Fruit fly (Drosophila melanogaster): ENCODE measurements around the gene Hcf.

The Hcf gene

DNA sequence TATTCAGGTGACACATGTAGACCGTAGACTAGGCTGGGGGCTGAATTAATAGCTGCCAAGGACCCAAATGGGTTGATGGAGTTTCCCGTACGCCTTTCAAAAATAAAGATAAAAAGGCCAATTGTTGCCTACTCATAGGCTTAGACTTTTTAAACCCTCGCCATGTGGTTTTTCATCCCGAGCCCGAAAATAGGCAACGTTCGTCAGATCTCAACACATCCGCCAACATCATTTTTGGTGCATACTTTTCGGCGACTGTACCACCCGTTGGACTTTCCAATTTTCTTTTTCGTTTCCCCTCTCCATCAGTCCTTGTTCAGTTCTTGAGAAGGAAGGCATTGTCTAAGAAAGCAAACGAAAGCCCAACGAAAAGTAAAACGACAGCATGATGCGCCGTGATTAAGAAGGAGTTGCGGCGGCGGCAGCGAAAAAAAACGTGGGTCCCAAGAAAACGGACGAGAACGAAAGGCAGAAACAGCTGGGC lies 55.7 kb downstream of the Hcf start:
- TF ChIP-seq lola (GFP tag; optimal IDR thresholded peaks at IDR 0.05), result peak in 1 of 3 experiments; percentile 38
- peak in 1 of 3 experiments; percentile 33 for TF ChIP-seq Stat92E (GFP tag; optimal IDR thresholded peaks at IDR 0.05)
- TF ChIP-seq CG17359 (tag; optimal IDR thresholded peaks at IDR 0.05), result peak; percentile 51
- TF ChIP-seq Myb (GFP tag; optimal IDR thresholded peaks at IDR 0.05), result peak; percentile 6
- TF ChIP-seq CG17612 (GFP tag; IDR thresholded peaks at IDR 0.05), result peak; percentile 59; the same call in 1 of the 2 replicates

DNA sequence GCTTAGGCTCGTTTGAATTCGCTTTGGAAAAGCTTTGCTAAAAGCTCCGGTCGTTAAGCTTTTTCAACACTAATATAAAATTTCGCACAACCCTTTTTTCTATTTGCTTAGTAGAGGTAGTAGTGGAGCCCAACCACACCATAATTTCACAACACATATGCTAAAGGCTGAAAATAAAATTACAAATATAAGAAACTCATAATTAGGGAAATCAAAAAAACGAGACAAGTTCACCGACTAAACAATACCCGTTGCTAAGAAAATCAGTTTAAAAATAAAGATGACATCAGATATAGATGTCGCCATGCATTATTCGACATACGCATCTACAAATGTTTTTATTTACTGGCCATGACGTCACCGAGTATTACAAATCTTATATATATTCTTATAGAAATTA lies 56.5 kb downstream of the Hcf start:
- TF ChIP-seq emc (GFP tag; optimal IDR thresholded peaks at IDR 0.05), result no peak
- peak; percentile 7 for TF ChIP-seq Xbp1 (GFP tag; optimal IDR thresholded peaks at IDR 0.05)
- no peak for TF ChIP-seq CG42726 (GFP tag; IDR thresholded peaks at IDR 0.05; ENCODE audit: partially characterized antibody)
- TF ChIP-seq CG2116 (GFP tag; optimal IDR thresholded peaks at IDR 0.05), result no peak
- TF ChIP-seq gcm2 (GFP tag; optimal IDR thresholded peaks at IDR 0.05), result no peak
- no peak for TF ChIP-seq Hr3 (GFP tag; optimal IDR thresholded peaks at IDR 0.05)
- TF ChIP-seq Kr (GFP tag; optimal IDR thresholded peaks at IDR 0.05), result peak; percentile 2
- TF ChIP-seq CG10209 (GFP tag; optimal IDR thresholded peaks at IDR 0.05), result no peak
- TF ChIP-seq CG8290 (GFP tag; optimal IDR thresholded peaks at IDR 0.05), result no peak
- TF ChIP-seq CG8290 (tag; optimal IDR thresholded peaks at IDR 0.05), result no peak
- TF ChIP-seq CG9215 (GFP tag; IDR thresholded peaks at IDR 0.05), result no peak
- no peak for TF ChIP-seq exex (tag; optimal IDR thresholded peaks at IDR 0.05)
- TF ChIP-seq CG1024 (GFP tag; IDR thresholded peaks at IDR 0.05), result no peak
- TF ChIP-seq so (GFP tag; IDR thresholded peaks at IDR 0.05), result no peak
- TF ChIP-seq MBD-R2 (GFP tag; IDR thresholded peaks at IDR 0.05), result no peak
- no peak for TF ChIP-seq CG6272 (GFP tag; IDR thresholded peaks at IDR 0.05)
- TF ChIP-seq CG7928 (GFP tag; optimal IDR thresholded peaks at IDR 0.05), result no peak
- TF ChIP-seq CG18476 (GFP tag; optimal IDR thresholded peaks at IDR 0.05), result no peak
- TF ChIP-seq CG8359 (GFP tag; optimal IDR thresholded peaks at IDR 0.05; ENCODE audit: borderline replicate concordance), result no peak
- TF ChIP-seq E2f1 (GFP tag; IDR thresholded peaks at IDR 0.05), result no peak
- no peak for TF ChIP-seq CG1792 (GFP tag; optimal IDR thresholded peaks at IDR 0.05)
- no peak for TF ChIP-seq ken (GFP tag; IDR thresholded peaks at IDR 0.05)
- TF ChIP-seq Dip2 (GFP tag; IDR thresholded peaks at IDR 0.05), result peak; percentile 95
- no peak for TF ChIP-seq salm (tag; optimal IDR thresholded peaks at IDR 0.05)
- TF ChIP-seq D (optimal IDR thresholded peaks at IDR 0.05), result no peak
- no peak for TF ChIP-seq D (GFP tag; optimal IDR thresholded peaks at IDR 0.05)
- no peak for TF ChIP-seq disco-r (GFP tag; optimal IDR thresholded peaks at IDR 0.05)
- no peak for TF ChIP-seq nau (GFP tag; optimal IDR thresholded peaks at IDR 0.05)
- TF ChIP-seq mam (GFP tag; optimal IDR thresholded peaks at IDR 0.05), result no peak
- no peak for TF ChIP-seq zf30C (GFP tag; optimal IDR thresholded peaks at IDR 0.05)
- TF ChIP-seq Dp (GFP tag; optimal IDR thresholded peaks at IDR 0.05), result peak; percentile 15
- no peak for TF ChIP-seq aop (GFP tag; IDR thresholded peaks at IDR 0.05)
- TF ChIP-seq CG17802 (tag; optimal IDR thresholded peaks at IDR 0.05), result no peak
- TF ChIP-seq Hmx (GFP tag; optimal IDR thresholded peaks at IDR 0.05), result no peak
- no peak for TF ChIP-seq CG6813 (GFP tag; optimal IDR thresholded peaks at IDR 0.05)
- no peak for TF ChIP-seq cg (GFP tag; optimal IDR thresholded peaks at IDR 0.05)
- TF ChIP-seq Rfx (GFP tag; IDR thresholded peaks at IDR 0.05), result no peak; the same call in 1 of the 2 replicates
- no peak for TF ChIP-seq CG14014 (GFP tag; IDR thresholded peaks at IDR 0.05)
- TF ChIP-seq CG30403 (GFP tag; optimal IDR thresholded peaks at IDR 0.05), result no peak
- no peak for TF ChIP-seq Sin3A (optimal IDR thresholded peaks at IDR 0.05)
- no peak for TF ChIP-seq CG10654 (GFP tag; optimal IDR thresholded peaks at IDR 0.05)
- no peak for TF ChIP-seq slou (GFP tag; optimal IDR thresholded peaks at IDR 0.05)
- no peak for TF ChIP-seq vvl (GFP tag; IDR thresholded peaks at IDR 0.05)
- no peak for TF ChIP-seq fd3F (GFP tag; optimal IDR thresholded peaks at IDR 0.05)
- TF ChIP-seq E2f2 (GFP tag; IDR thresholded peaks at IDR 0.05), result 0 out of 2 replicates have a peak, but pooled peaks have one; percentile 20
- TF ChIP-seq CG1832 (GFP tag; optimal IDR thresholded peaks at IDR 0.05), result no peak
